Worm (Caenorhabditis elegans): ENCODE measurements around the gene gcy-19.
"Not testable (repeated sequence)": the region's sequence is repeated elsewhere in the genome, so short reads cannot be mapped to it uniquely, and the experiment has no call there.

Gene gcy-19

DNA sequence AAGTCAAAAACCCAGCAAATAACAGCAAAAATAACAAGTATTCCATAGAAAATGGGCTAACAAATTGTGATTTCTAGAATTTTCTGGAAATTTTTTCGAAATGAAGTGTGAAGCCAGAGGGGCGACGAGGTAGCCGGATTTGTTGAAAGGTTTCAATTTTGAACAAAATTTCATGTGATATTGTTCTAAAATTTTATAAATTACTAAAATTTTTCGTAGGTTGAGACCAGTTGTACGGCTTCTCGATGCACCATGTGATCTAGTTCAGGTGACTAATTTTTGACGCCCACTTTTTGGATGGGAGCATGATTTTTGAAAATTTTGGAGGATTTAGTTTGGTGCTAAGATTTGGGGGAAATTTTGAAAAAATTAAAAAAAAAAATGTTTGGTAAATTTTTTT, at the start of gene gcy-19:
gcy-19 (minus strand) TSS at position 101 of the 400 bp plus-strand sequence.
- no peak for TF ChIP-seq unc-62 (GFP tag; optimal IDR thresholded peaks at IDR 0.05)
- no peak for TF ChIP-seq unc-39 (tag; optimal IDR thresholded peaks at IDR 0.05)
- TF ChIP-seq lin-13 (tag; optimal IDR thresholded peaks at IDR 0.05) = no peak
- TF ChIP-seq hlh-1 (tag; optimal IDR thresholded peaks at IDR 0.05) = no peak

DNA sequence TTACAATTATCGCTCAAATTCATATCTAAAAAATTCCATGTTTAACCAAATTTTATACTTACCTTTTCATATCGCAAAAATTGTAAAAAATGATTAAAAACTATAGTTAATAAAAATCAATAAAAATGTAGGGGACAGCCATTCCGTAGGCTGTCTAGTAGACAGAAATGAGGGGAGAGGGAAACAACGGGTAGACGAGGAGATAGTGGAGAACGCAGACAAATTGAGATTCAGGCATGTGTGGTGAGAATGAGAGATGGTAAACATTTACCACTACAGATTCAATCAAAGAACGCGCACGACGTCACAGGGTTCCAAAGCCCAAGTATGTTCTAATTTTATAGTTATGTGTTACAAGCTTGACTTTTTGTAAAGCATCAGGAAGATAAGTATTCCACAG, 44.4 kb upstream of the gcy-19 start:
- peak; percentile 45 for TF ChIP-seq ces-1 (GFP tag; optimal IDR thresholded peaks at IDR 0.05)
- TF ChIP-seq sem-2 (GFP tag; optimal IDR thresholded peaks at IDR 0.05) = no peak
- no peak for TF ChIP-seq nhr-2 (tag; optimal IDR thresholded peaks at IDR 0.05)
- TF ChIP-seq nhr-76 (tag; optimal IDR thresholded peaks at IDR 0.05) = no peak
- TF ChIP-seq mab-5 (tag; optimal IDR thresholded peaks at IDR 0.05) = no peak
- TF ChIP-seq nhr-28 (tag; optimal IDR thresholded peaks at IDR 0.05) = no peak
- TF ChIP-seq pha-4 (tag; optimal IDR thresholded peaks at IDR 0.05) = peak; percentile 21

DNA sequence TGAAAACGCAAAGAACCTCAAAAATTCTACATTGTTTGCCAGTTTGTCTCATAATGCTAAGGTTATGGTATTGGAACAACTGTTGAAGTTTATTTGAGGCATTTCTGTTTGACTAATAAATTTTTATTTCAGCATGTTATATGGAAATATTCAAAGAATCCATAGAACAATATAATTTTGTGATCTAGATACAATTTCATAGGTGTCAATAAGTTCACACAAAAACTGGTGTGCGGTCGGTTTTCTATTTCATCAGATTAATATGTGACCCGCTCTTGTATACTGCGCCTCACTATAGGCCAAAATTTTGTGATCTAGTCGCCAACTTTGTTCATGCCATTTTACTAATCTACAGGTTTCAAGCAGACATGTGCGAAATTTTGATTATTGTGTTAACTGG, 40.3 kb upstream of the gcy-19 start, which contains the start of gene btb-22:
btb-22 (plus strand) TSS at position 301 of the 400 bp plus-strand sequence.
- TF ChIP-seq hlh-1 (tag; optimal IDR thresholded peaks at IDR 0.05) = no peak
- no peak for TF ChIP-seq pha-4 (tag; optimal IDR thresholded peaks at IDR 0.05)
- TF ChIP-seq drap-1 (GFP tag; optimal IDR thresholded peaks at IDR 0.05) = no peak
- no peak for TF ChIP-seq nhr-2 (tag; optimal IDR thresholded peaks at IDR 0.05)
- TF ChIP-seq lin-32 (GFP tag; optimal IDR thresholded peaks at IDR 0.05) = no peak
- TF ChIP-seq flh-1 (GFP tag; optimal IDR thresholded peaks at IDR 0.05) = no peak
- TF ChIP-seq ztf-11 (tag; optimal IDR thresholded peaks at IDR 0.05) = no peak
- no peak for TF ChIP-seq nhr-237 (tag; optimal IDR thresholded peaks at IDR 0.05)
- TF ChIP-seq snpc-4 (tag; optimal IDR thresholded peaks at IDR 0.05) = no peak

DNA sequence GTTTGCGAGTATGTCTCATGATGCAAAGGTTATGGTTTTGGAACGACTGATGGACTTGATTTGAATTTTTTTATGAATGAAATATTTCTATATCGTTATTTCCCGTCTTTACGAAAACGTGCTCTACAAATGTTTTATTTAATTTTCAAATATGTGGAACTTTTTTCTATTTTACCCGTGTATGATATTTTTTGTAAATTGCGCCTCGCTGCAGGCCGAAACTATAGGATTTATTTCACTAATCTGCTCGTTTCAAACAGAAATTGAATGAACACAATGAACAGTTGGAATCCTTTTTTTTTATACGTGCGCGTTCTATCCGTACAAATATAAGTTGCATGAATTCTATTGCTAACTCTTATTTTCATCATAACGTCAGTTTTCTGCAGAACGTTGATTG, 38.8 kb upstream of the gcy-19 start, which contains the start of gene btb-18:
btb-18 (plus strand) TSS at position 301 of the 400 bp plus-strand sequence.
- TF ChIP-seq ham-2 (GFP tag; optimal IDR thresholded peaks at IDR 0.05) (no peak), ceh-83 (GFP tag; optimal IDR thresholded peaks at IDR 0.05) (no peak), hlh-1 (tag; optimal IDR thresholded peaks at IDR 0.05) (no peak), ces-1 (GFP tag; optimal IDR thresholded peaks at IDR 0.05) (no peak), zip-8 (tag; optimal IDR thresholded peaks at IDR 0.05) (no peak), blmp-1 (tag; optimal IDR thresholded peaks at IDR 0.05) (no peak), M03D4.4 (tag; optimal IDR thresholded peaks at IDR 0.05) (no peak), mls-2 (tag; optimal IDR thresholded peaks at IDR 0.05) (no peak), nhr-28 (tag; optimal IDR thresholded peaks at IDR 0.05) (no peak), lsy-2 (tag; optimal IDR thresholded peaks at IDR 0.05) (no peak)

DNA sequence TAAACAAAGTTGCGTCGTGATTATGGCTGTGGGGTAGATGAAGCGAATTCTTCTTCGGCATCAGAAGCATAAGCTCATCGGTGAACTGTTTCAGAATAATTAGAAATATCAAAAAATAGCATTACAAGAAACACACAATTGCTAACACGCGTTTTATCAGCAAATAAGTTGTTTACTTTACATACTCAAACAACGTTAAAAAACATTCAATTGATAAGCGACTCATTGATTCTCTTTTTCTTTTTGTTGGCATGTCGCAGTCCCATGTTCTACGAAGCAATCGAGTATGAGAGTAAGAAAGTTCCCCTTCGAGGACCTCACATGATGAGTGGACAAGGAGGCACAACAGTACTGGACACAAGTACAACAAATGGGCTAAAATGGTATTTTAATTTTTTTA, 37.5 kb upstream of the gcy-19 start, which contains the start of gene btb-16:
btb-16 (plus strand) TSS at position 240 of the 400 bp plus-strand sequence.
- TF ChIP-seq unc-39 (tag; optimal IDR thresholded peaks at IDR 0.05) = no peak
- no peak for TF ChIP-seq ham-2 (GFP tag; optimal IDR thresholded peaks at IDR 0.05)
- no peak for TF ChIP-seq hlh-1 (tag; optimal IDR thresholded peaks at IDR 0.05)
- no peak for TF ChIP-seq elt-3 (tag; optimal IDR thresholded peaks at IDR 0.05)
- TF ChIP-seq nhr-12 (tag; optimal IDR thresholded peaks at IDR 0.05) = no peak
- TF ChIP-seq lin-13 (tag; optimal IDR thresholded peaks at IDR 0.05) = no peak
- TF ChIP-seq drap-1 (GFP tag; optimal IDR thresholded peaks at IDR 0.05) = no peak
- TF ChIP-seq snpc-4 (tag; optimal IDR thresholded peaks at IDR 0.05) = no peak
- no peak for TF ChIP-seq ceh-39 (tag; optimal IDR thresholded peaks at IDR 0.05)
- no peak for TF ChIP-seq lin-32 (GFP tag; optimal IDR thresholded peaks at IDR 0.05)

DNA sequence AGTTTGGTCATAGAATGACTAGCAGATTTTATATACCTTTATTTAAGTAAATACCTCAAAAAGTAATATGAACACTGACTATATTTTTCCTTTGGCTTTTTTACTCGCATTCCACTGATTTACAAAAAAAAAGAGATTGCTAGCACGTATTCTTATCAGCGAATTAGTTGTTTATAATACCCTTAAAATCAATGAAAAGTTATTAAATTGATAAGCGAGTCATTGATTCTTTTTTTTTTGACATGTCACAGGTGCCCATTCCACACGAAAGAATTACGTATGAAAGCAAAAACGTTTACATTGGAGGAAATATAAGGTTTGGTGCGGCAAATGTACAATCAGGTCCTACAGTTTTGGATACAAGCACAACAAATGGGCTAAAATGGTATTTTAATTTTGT, 36.0 kb upstream of the gcy-19 start, which contains the start of gene btb-17:
btb-17 (plus strand) TSS at position 213 of the 400 bp plus-strand sequence.
- TF ChIP-seq zip-8 (tag; optimal IDR thresholded peaks at IDR 0.05) (no peak), nhr-76 (tag; optimal IDR thresholded peaks at IDR 0.05) (no peak), ceh-83 (GFP tag; optimal IDR thresholded peaks at IDR 0.05) (no peak), nhr-28 (tag; optimal IDR thresholded peaks at IDR 0.05) (no peak)

DNA sequence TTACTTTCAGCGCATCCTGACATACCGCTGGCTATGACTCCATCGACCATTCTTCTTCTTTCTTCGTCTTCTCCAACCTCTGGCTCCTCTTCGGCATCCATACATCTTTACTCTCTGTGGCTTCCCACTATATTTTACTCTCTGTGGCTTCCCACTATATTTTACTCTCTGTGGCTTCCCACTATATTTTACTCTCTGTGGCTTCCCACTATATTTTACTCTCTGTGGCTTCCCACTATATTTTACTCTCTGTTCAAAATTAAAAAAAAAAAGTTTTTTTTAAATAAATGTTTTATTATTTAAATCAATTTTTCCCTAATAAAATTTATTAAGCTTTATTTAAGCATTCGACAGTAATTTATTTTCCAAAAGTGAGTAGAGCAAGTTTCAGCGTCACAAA, 31.4 kb upstream of the gcy-19 start, which contains the start of gene F39E9.14:
F39E9.14 (minus strand) TSS at position 101 of the 400 bp plus-strand sequence.
- TF ChIP-seq ces-1 (GFP tag; optimal IDR thresholded peaks at IDR 0.05); nhr-28 (tag; optimal IDR thresholded peaks at IDR 0.05); ztf-11 (tag; optimal IDR thresholded peaks at IDR 0.05): not testable (repeated sequence)

Measured in whole organism, mixed stage, embryonic.